Fruit fly (Drosophila melanogaster) whole organism, embryonic: ENCODE data around the gene Polr2G.

Experiments used
- Bdp1 ChIP-seq: fragments of 200-800 bp; sonication (Bioruptor generic); optimal IDR thresholded peaks from 3 replicates; lab custom pipeline; 2016; ENCODE audit warnings: missing biosample characterization, missing genetic modification characterization
- CG10366 ChIP-seq: fragments of 200-800 bp; sonication (Bioruptor generic); IDR thresholded peaks from 2 replicates; pipeline ENCODE4 v1.3.6; 2022; ENCODE audit warnings: missing biosample characterization, missing genetic modification characterization
- CG15073 ChIP-seq: fragments of 200-800 bp; sonication (Bioruptor generic); optimal IDR thresholded peaks from 2 replicates; lab custom pipeline; 2016; ENCODE audit warnings: missing biosample characterization, missing genetic modification characterization
- CG15514 ChIP-seq: fragments of 200-800 bp; sonication (Bioruptor generic); optimal IDR thresholded peaks from 3 replicates; lab custom pipeline; 2017; ENCODE audit warnings: missing biosample characterization, missing genetic modification characterization, mild to moderate bottlenecking, moderate library complexity, missing genetic modification reagents
- CG17361 ChIP-seq: fragments of 200-800 bp; sonication (Bioruptor generic); IDR thresholded peaks from 3 replicates; pipeline ENCODE4 v1.3.6; 2022; ENCODE audit warnings: missing biosample characterization, missing genetic modification characterization
- CG1792 ChIP-seq: fragments of 200-800 bp; sonication (Bioruptor generic); optimal IDR thresholded peaks from 2 replicates; lab custom pipeline; 2016; ENCODE audit warnings: missing biosample characterization, missing genetic modification characterization
- CG30431 ChIP-seq: fragments of 200-800 bp; sonication (Bioruptor generic); optimal IDR thresholded peaks from 2 replicates; lab custom pipeline; 2017; ENCODE audit warnings: missing biosample characterization, missing genetic modification characterization
- CG3847 ChIP-seq: fragments of 200-800 bp; sonication (Bioruptor generic); IDR thresholded peaks from 2 replicates; pipeline ENCODE4 v1.3.6; 2022; ENCODE audit warnings: missing biosample characterization, missing genetic modification characterization
- CG6175 ChIP-seq: fragments of 200-800 bp; sonication (Bioruptor generic); IDR thresholded peaks from 3 replicates; pipeline ENCODE4 v1.3.6; 2022; ENCODE audit warnings: missing biosample characterization, missing genetic modification characterization
- CG6272 ChIP-seq: fragments of 200-800 bp; sonication (Bioruptor generic); IDR thresholded peaks from 2 replicates; pipeline ENCODE4 v1.3.6; 2022; ENCODE audit warnings: missing biosample characterization, missing genetic modification characterization
- CG7987 ChIP-seq: fragments of 200-800 bp; sonication (Bioruptor generic); optimal IDR thresholded peaks from 2 replicates; lab custom pipeline; 2018; ENCODE audit warnings: missing biosample characterization, mild to moderate bottlenecking, missing genetic modification characterization, moderate library complexity
- CoRest ChIP-seq: fragments of 200-800 bp; sonication (Bioruptor generic); optimal IDR thresholded peaks from 3 replicates; lab custom pipeline; 2018; ENCODE audit warnings: missing biosample characterization, mild to moderate bottlenecking, missing genetic modification characterization, moderate library complexity
- CrebB ChIP-seq: fragments of 200-800 bp; sonication (Bioruptor generic); optimal IDR thresholded peaks from 3 replicates; lab custom pipeline; 2018; ENCODE audit warnings: missing biosample characterization, mild to moderate bottlenecking, missing genetic modification characterization
- Dek ChIP-seq: fragments of 200-800 bp; sonication (Bioruptor generic); optimal IDR thresholded peaks from 3 replicates; lab custom pipeline; 2019; ENCODE audit warnings: missing biosample characterization, mild to moderate bottlenecking, missing genetic modification characterization, moderate library complexity
- Dfd ChIP-seq, 2 experiments: fragments of >200 bp; optimal IDR thresholded peaks; 2 replicates each; lab custom pipeline; 2017; ENCODE audit warnings: missing biosample characterization in 2 of 2, missing genetic modification characterization in 2 of 2
- Eip74EF ChIP-seq, 2 experiments: fragments of 200-800 bp in 1 of 2; fragments of >200 bp in 1 of 2; sonication (Bioruptor generic) in 1 of 2; optimal IDR thresholded peaks; 2 replicates each; lab custom pipeline; 2017 to 2019; ENCODE audit warnings: missing biosample characterization in 2 of 2, missing genetic modification characterization in 2 of 2, mild to moderate bottlenecking in 1 of 2, moderate library complexity in 1 of 2
- HLH3B ChIP-seq: fragments of 200-800 bp; sonication (Bioruptor generic); IDR thresholded peaks from 2 replicates; pipeline ENCODE4 v1.3.6; 2022; ENCODE audit warnings: missing biosample characterization, missing genetic modification characterization
- HLH54F ChIP-seq: fragments of 200-800 bp; sonication (Bioruptor generic); optimal IDR thresholded peaks from 3 replicates; lab custom pipeline; 2016; ENCODE audit warnings: missing biosample characterization, missing genetic modification characterization
- HmgZ ChIP-seq: fragments of 200-800 bp; sonication (Bioruptor generic); optimal IDR thresholded peaks from 2 replicates; lab custom pipeline; 2018; ENCODE audit warnings: missing biosample characterization, mild to moderate bottlenecking, missing genetic modification characterization
- Hmr ChIP-seq: fragments of 200-800 bp; sonication (Bioruptor generic); optimal IDR thresholded peaks from 3 replicates; lab custom pipeline; 2017; ENCODE audit warnings: mild to moderate bottlenecking, missing biosample characterization, missing genetic modification reagents, missing genetic modification characterization
- Hr3 ChIP-seq: fragments of 200-800 bp; sonication (Bioruptor generic); optimal IDR thresholded peaks from 3 replicates; lab custom pipeline; 2016; ENCODE audit warnings: missing biosample characterization, missing genetic modification characterization
- Lim3 ChIP-seq: fragments of 200-800 bp; sonication (Bioruptor generic); IDR thresholded peaks from 2 replicates; pipeline ENCODE4 v1.3.6; 2022; ENCODE audit warnings: missing biosample characterization, missing genetic modification characterization
- MBD-R2 ChIP-seq: fragments of 200-800 bp; sonication (Bioruptor generic); IDR thresholded peaks from 2 replicates; pipeline ENCODE4 v1.3.6; 2022; ENCODE audit warnings: missing biosample characterization, missing genetic modification characterization
- NC2α ChIP-seq: fragments of 200-800 bp; sonication (Bioruptor generic); optimal IDR thresholded peaks from 2 replicates; lab custom pipeline; 2016; ENCODE audit warnings: missing biosample characterization, missing genetic modification characterization
- Neu2 ChIP-seq: fragments of 200-800 bp; sonication (Bioruptor generic); optimal IDR thresholded peaks from 3 replicates; lab custom pipeline; 2016; ENCODE audit warnings: missing biosample characterization, missing genetic modification characterization, borderline replicate concordance
- PHDP ChIP-seq: fragments of 200-800 bp; sonication (Bioruptor generic); optimal IDR thresholded peaks from 3 replicates; lab custom pipeline; 2018; ENCODE audit warnings: missing biosample characterization, mild to moderate bottlenecking, missing genetic modification characterization, moderate library complexity
- Ptx1 ChIP-seq: fragments of 200-800 bp; sonication (Bioruptor generic); IDR thresholded peaks from 2 replicates; pipeline ENCODE4 v1.3.6; 2022; ENCODE audit warnings: missing biosample characterization, missing genetic modification characterization
- Sox102F ChIP-seq: fragments of 200-800 bp; sonication (Bioruptor generic); optimal IDR thresholded peaks from 2 replicates; lab custom pipeline; 2018; ENCODE audit warnings: missing biosample characterization, mild to moderate bottlenecking, missing genetic modification characterization, moderate library complexity
- Vsx1 ChIP-seq: fragments of 200-800 bp; sonication (Bioruptor generic); optimal IDR thresholded peaks from 2 replicates; lab custom pipeline; 2017; ENCODE audit warnings: missing biosample characterization, mild to moderate bottlenecking, missing genetic modification characterization, missing genetic modification reagents
- Xbp1 ChIP-seq: fragments of 200-800 bp; sonication (Bioruptor generic); optimal IDR thresholded peaks from 3 replicates; lab custom pipeline; 2016; ENCODE audit warnings: missing biosample characterization, mild to moderate bottlenecking, missing genetic modification characterization
- Xrp1 ChIP-seq: fragments of 200-800 bp; sonication (Bioruptor generic); IDR thresholded peaks from 2 replicates; pipeline ENCODE4 v1.3.6; 2022; ENCODE audit warnings: missing biosample characterization, missing genetic modification characterization
- croc ChIP-seq: fragments of 200-800 bp; sonication (Bioruptor generic); conservative IDR thresholded peaks from 3 replicates; pipeline ENCODE4 v1.3.6; 2022; ENCODE audit warnings: missing biosample characterization, missing genetic modification characterization
- fd96Cb ChIP-seq: fragments of 200-800 bp; sonication (Bioruptor generic); optimal IDR thresholded peaks from 2 replicates; lab custom pipeline; 2018; ENCODE audit warnings: missing biosample characterization, mild to moderate bottlenecking, missing genetic modification characterization, moderate library complexity
- gcm2 ChIP-seq: fragments of 200-800 bp; sonication (Bioruptor generic); optimal IDR thresholded peaks from 2 replicates; lab custom pipeline; 2016; ENCODE audit warnings: missing biosample characterization, missing genetic modification characterization
- ham ChIP-seq: fragments of 200-800 bp; sonication (Bioruptor generic); IDR thresholded peaks from 2 replicates; pipeline ENCODE4 v1.3.6; 2022; ENCODE audit warnings: missing biosample characterization, missing genetic modification characterization
- her ChIP-seq: fragments of 200-800 bp; sonication (Bioruptor generic); optimal IDR thresholded peaks from 2 replicates; lab custom pipeline; 2016; ENCODE audit warnings: missing biosample characterization, missing genetic modification characterization
- jumu ChIP-seq: fragments of 200-800 bp; sonication (Bioruptor generic); optimal IDR thresholded peaks from 3 replicates; lab custom pipeline; 2016; ENCODE audit warnings: missing biosample characterization, missing genetic modification characterization
- luna ChIP-seq: fragments of 200-800 bp; sonication (Bioruptor generic); optimal IDR thresholded peaks from 2 replicates; lab custom pipeline; 2016; ENCODE audit warnings: missing biosample characterization, missing genetic modification characterization
- oc ChIP-seq: fragments of 200-800 bp; sonication (Bioruptor generic); optimal IDR thresholded peaks from 2 replicates; lab custom pipeline; 2018; ENCODE audit warnings: missing biosample characterization, mild to moderate bottlenecking, missing genetic modification characterization, moderate library complexity
- row ChIP-seq: fragments of 200-800 bp; sonication (Bioruptor generic); IDR thresholded peaks from 3 replicates; pipeline ENCODE4 v1.3.6; 2022; ENCODE audit warnings: missing biosample characterization, missing genetic modification characterization
- salm ChIP-seq: fragments of 200-800 bp; sonication (Bioruptor generic); optimal IDR thresholded peaks from 2 replicates; lab custom pipeline; 2018; ENCODE audit warnings: missing biosample characterization, mild to moderate bottlenecking, missing genetic modification characterization
- sc ChIP-seq, 3 experiments: fragments of >200 bp in 2 of 3; fragments of 200-800 bp in 1 of 3; sonication (Bioruptor generic) in 1 of 3; optimal IDR thresholded peaks; 2 replicates in 2 of 3; 3 replicates in 1 of 3; lab custom pipeline; 2017; ENCODE audit warnings: mild to moderate bottlenecking in 1 of 3, missing biosample characterization in 1 of 3, missing genetic modification characterization in 1 of 3, missing genetic modification reagents in 1 of 3
- sd ChIP-seq: fragments of 200-800 bp; sonication (Bioruptor generic); optimal IDR thresholded peaks from 3 replicates; lab custom pipeline; 2018; ENCODE audit warnings: missing biosample characterization, mild to moderate bottlenecking, missing genetic modification characterization, moderate library complexity
- sim ChIP-seq: fragments of 200-800 bp; sonication (Bioruptor generic); IDR thresholded peaks from 2 replicates; pipeline ENCODE4 v1.3.6; 2022; ENCODE audit warnings: missing biosample characterization, missing genetic modification characterization
- trh ChIP-seq: fragments of 200-800 bp; sonication (Bioruptor generic); optimal IDR thresholded peaks from 2 replicates; lab custom pipeline; 2016; ENCODE audit warnings: missing biosample characterization, missing genetic modification characterization
- unpg ChIP-seq: fragments of 200-800 bp; sonication (Bioruptor generic); optimal IDR thresholded peaks from 3 replicates; lab custom pipeline; 2018; ENCODE audit warnings: missing biosample characterization, mild to moderate bottlenecking, missing genetic modification characterization, moderate library complexity
- zen2 ChIP-seq: fragments of 200-800 bp; sonication (Bioruptor generic); IDR thresholded peaks from 3 replicates; pipeline ENCODE4 v1.3.6; 2022; ENCODE audit warnings: missing biosample characterization, missing genetic modification characterization; ENCODE audit not compliant: partially characterized antibody
- zfh1 ChIP-seq: fragments of 200-800 bp; sonication (Bioruptor generic); IDR thresholded peaks from 3 replicates; pipeline ENCODE4 v1.3.6; 2022; ENCODE audit warnings: missing biosample characterization, missing genetic modification characterization

Gene Polr2G

dm6 chr3R:15196134-15197034 lies 26.6 kb downstream of the Polr2G start, which contains the start of the genes Kpc1 and CG42542 (continued):
- TF ChIP-seq Dfd (GFP tag; optimal IDR thresholded peaks at IDR 0.05; lab: Kevin White, UChicago) = no peak
- peak; percentile 36 for TF ChIP-seq Bdp1 (GFP tag; lab: Kevin White, UChicago)
- TF ChIP-seq trh = peak; percentile 58
- TF ChIP-seq zfh1 = peak; percentile 50
- peak; percentile 76 for TF ChIP-seq her (GFP tag; lab: Kevin White, UChicago)
- TF ChIP-seq sc (optimal IDR thresholded peaks at IDR 0.05; lab: Kevin White, UChicago) = no peak
- peak; percentile 53 for TF ChIP-seq sc (GFP tag; optimal IDR thresholded peaks at IDR 0.05; lab: Kevin White, UChicago)
- TF ChIP-seq jumu = peak; percentile 77
- TF ChIP-seq CG1792 = peak; percentile 43
- TF ChIP-seq oc (tag; lab: Kevin White, UChicago) = no peak
- peak; percentile 79 for TF ChIP-seq CG3847
- peak; percentile 84 for TF ChIP-seq HmgZ
- no peak for TF ChIP-seq Eip74EF (GFP tag; optimal IDR thresholded peaks at IDR 0.05; lab: Kevin White, UChicago)
- peak; percentile 62 for TF ChIP-seq Sox102F
- TF ChIP-seq PHDP (tag; lab: Kevin White, UChicago) = no peak
- peak; percentile 47 for TF ChIP-seq CG30431
- peak; percentile 52 for TF ChIP-seq CrebB (tag; lab: Kevin White, UChicago)
- TF ChIP-seq luna (GFP tag; lab: Kevin White, UChicago) = no peak
- TF ChIP-seq CG17361 = no peak; the same call in 1 of the 3 replicates
- peak; percentile 74 for TF ChIP-seq Dek (tag; lab: Kevin White, UChicago)
- peak; percentile 83 for TF ChIP-seq HLH54F (GFP tag; lab: Kevin White, UChicago)
- TF ChIP-seq sim = no peak
- TF ChIP-seq fd96Cb (tag; lab: Kevin White, UChicago) = peak; percentile 30
- TF ChIP-seq sd (tag; lab: Kevin White, UChicago) = no peak
- peak; percentile 63; the same call in 1 of the 3 replicates for TF ChIP-seq CG6175 (GFP tag; lab: Robert Waterston, UW)
- TF ChIP-seq Ptx1 = peak; percentile 63
- peak; percentile 76 for TF ChIP-seq Vsx1
- TF ChIP-seq MBD-R2 (GFP tag; lab: Robert Waterston, UW) = peak; percentile 83
- no peak for TF ChIP-seq CG6272 (GFP tag; lab: Robert Waterston, UW)
- peak; percentile 74 for TF ChIP-seq Hr3 (GFP tag; lab: Kevin White, UChicago)
- TF ChIP-seq CG10366 = peak; percentile 61
- peak; percentile 81 for TF ChIP-seq CoRest
- peak; percentile 79 for TF ChIP-seq Xbp1 (GFP tag; lab: Kevin White, UChicago)
- TF ChIP-seq Xrp1 (GFP tag; lab: Robert Waterston, UW) = peak; percentile 55; the same call in 1 of the 2 replicates
- TF ChIP-seq Hmr = peak; percentile 82
- peak; percentile 92 for TF ChIP-seq row
- peak; percentile 47; the same call in 1 of the 2 replicates for TF ChIP-seq HLH3B
- TF ChIP-seq Lim3 (GFP tag; lab: Robert Waterston, UW) = no peak
- TF ChIP-seq unpg = no peak
- no peak for TF ChIP-seq Neu2 (GFP tag; lab: Kevin White, UChicago)
- no peak for TF ChIP-seq CG15073 (GFP tag; lab: Kevin White, UChicago)
- TF ChIP-seq gcm2 (GFP tag; lab: Kevin White, UChicago) = peak; percentile 78
- peak; percentile 54 for TF ChIP-seq CG7987 (GFP tag; lab: Kevin White, UChicago)
- peak; percentile 81 for TF ChIP-seq CG15514 (GFP tag; lab: Kevin White, UChicago)
- TF ChIP-seq zen2 (GFP tag; lab: Robert Waterston, UW) = peak; percentile 90
- peak; percentile 33; the same call in 2 of the 3 replicates for TF ChIP-seq croc (GFP tag; lab: Robert Waterston, UW)
- peak; percentile 19 for TF ChIP-seq NC2α
- TF ChIP-seq ham (GFP tag; lab: Robert Waterston, UW) = no peak
- TF ChIP-seq salm (tag; lab: Kevin White, UChicago) = no peak
